Worm (Caenorhabditis elegans): ENCODE data around the gene C47E12.13.

- no peak for TF ChIP-seq gmeb-1 (tag; optimal IDR thresholded peaks at IDR 0.05)
- no peak for TF ChIP-seq lin-11 (tag; optimal IDR thresholded peaks at IDR 0.05)
- no peak for TF ChIP-seq ceh-82 (tag; optimal IDR thresholded peaks at IDR 0.05)
- TF ChIP-seq peb-1 (tag; optimal IDR thresholded peaks at IDR 0.05) = no peak
These were observed 39.3 kb upstream of the C47E12.13 start for ce11 chrIV:10046005-10046404.

Data from whole organism, L2 larva.